Worm (Caenorhabditis elegans): ENCODE measurements around the gene F08G12.1.

DNA sequence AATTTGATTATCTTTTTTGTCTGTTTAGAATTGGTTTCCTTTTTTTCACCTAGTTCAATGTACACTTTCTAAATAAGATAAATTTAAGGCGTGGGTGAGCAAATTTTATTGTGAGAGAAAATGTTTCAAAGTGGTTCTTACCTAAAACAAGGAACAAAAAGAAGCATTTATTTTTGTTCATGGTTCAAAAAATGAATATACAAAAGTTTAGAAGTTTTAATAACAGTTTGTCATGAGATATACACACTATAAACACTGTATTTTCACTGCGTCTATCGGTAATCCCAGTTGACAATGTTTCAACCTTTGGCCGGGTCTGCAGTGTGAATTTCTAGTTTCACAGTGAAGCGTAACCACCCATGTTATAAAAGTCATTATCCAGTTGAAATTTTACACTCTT, 9.7 kb upstream of the F08G12.1 start, which contains the start of gene F08G12.11:
- no peak for TF ChIP-seq nhr-6 (tag; optimal IDR thresholded peaks at IDR 0.05)
- TF ChIP-seq nhr-102 (tag; optimal IDR thresholded peaks at IDR 0.05) = no peak
- no peak for TF ChIP-seq lin-13 (GFP tag; optimal IDR thresholded peaks at IDR 0.05)
- no peak for TF ChIP-seq skn-1 (tag; optimal IDR thresholded peaks at IDR 0.05)
- TF ChIP-seq daf-16 (GFP tag; optimal IDR thresholded peaks at IDR 0.05) = no peak
- TF ChIP-seq daf-16 (tag; optimal IDR thresholded peaks at IDR 0.05) = no peak
- no peak for TF ChIP-seq lir-3 (tag; optimal IDR thresholded peaks at IDR 0.05)
- TF ChIP-seq pha-4 (GFP tag; IDR thresholded peaks at IDR 0.05) = no peak
- TF ChIP-seq pha-4 (tag; optimal IDR thresholded peaks at IDR 0.05) = no peak
- no peak for TF ChIP-seq R02D3.7 (tag; optimal IDR thresholded peaks at IDR 0.05)
- no peak for TF ChIP-seq ceh-82 (tag; optimal IDR thresholded peaks at IDR 0.05)
- no peak for TF ChIP-seq ces-1 (GFP tag; optimal IDR thresholded peaks at IDR 0.05)
- no peak for TF ChIP-seq php-3 (GFP tag; IDR thresholded peaks at IDR 0.05)
- TF ChIP-seq lin-39 (tag; optimal IDR thresholded peaks at IDR 0.05) = no peak
- no peak for TF ChIP-seq snpc-1.2 (GFP tag; IDR thresholded peaks at IDR 0.05)
- no peak for TF ChIP-seq snpc-4 (tag; optimal IDR thresholded peaks at IDR 0.05)

Measured in whole organism, L4 larva.